Fruit fly (Drosophila melanogaster) whole organism, embryonic: ENCODE data around the gene mAcon1.

ENCODE experiments used
- BEAF-32 ChIP-seq: fragments of 200-800 bp; sonication (Bioruptor generic); optimal IDR thresholded peaks from 3 replicates; lab custom pipeline; 2017; ENCODE audit warnings: missing biosample characterization, missing genetic modification characterization, mild to moderate bottlenecking, moderate library complexity, missing genetic modification reagents
- CG10147 ChIP-seq: fragments of 200-800 bp; sonication (Bioruptor generic); optimal IDR thresholded peaks from 2 replicates; lab custom pipeline; 2019; ENCODE audit warnings: missing biosample characterization, mild to moderate bottlenecking, missing genetic modification characterization, moderate library complexity
- CG10209 ChIP-seq: fragments of 200-800 bp; sonication (Bioruptor generic); optimal IDR thresholded peaks from 3 replicates; lab custom pipeline; 2017; ENCODE audit warnings: missing biosample characterization, mild to moderate bottlenecking, missing genetic modification characterization, missing genetic modification reagents
- CG10267 ChIP-seq: fragments of 200-800 bp; sonication (Bioruptor generic); optimal IDR thresholded peaks from 2 replicates; lab custom pipeline; 2018; ENCODE audit warnings: missing biosample characterization, mild to moderate bottlenecking, missing genetic modification characterization, moderate library complexity
- CG10654 ChIP-seq: fragments of 200-800 bp; sonication (Bioruptor generic); optimal IDR thresholded peaks from 2 replicates; lab custom pipeline; 2016; ENCODE audit warnings: missing biosample characterization, missing genetic modification characterization
- CG11247 ChIP-seq: fragments of 200-800 bp; sonication (Bioruptor generic); IDR thresholded peaks from 2 replicates; pipeline ENCODE4 v1.3.6; 2022; ENCODE audit warnings: missing biosample characterization, missing genetic modification characterization
- CG11504 ChIP-seq: fragments of 200-800 bp; sonication (Bioruptor generic); optimal IDR thresholded peaks from 3 replicates; lab custom pipeline; 2019; ENCODE audit warnings: missing biosample characterization, mild to moderate bottlenecking, missing genetic modification characterization, moderate library complexity
- CG12155 ChIP-seq: fragments of 200-800 bp; sonication (Bioruptor generic); optimal IDR thresholded peaks from 3 replicates; lab custom pipeline; 2016; ENCODE audit warnings: missing biosample characterization, missing genetic modification characterization
- CG13424 ChIP-seq: fragments of 200-800 bp; sonication (Bioruptor generic); optimal IDR thresholded peaks from 2 replicates; lab custom pipeline; 2019; ENCODE audit warnings: missing biosample characterization, mild to moderate bottlenecking, missing genetic modification characterization, moderate library complexity
- CG14050 ChIP-seq: fragments of 200-800 bp; sonication (Bioruptor generic); IDR thresholded peaks from 3 replicates; pipeline ENCODE4 v1.3.6; 2022; ENCODE audit warnings: missing biosample characterization, missing genetic modification characterization
- CG15601 ChIP-seq: fragments of 200-800 bp; sonication (Bioruptor generic); optimal IDR thresholded peaks from 3 replicates; lab custom pipeline; 2019; ENCODE audit warnings: missing biosample characterization, mild to moderate bottlenecking, missing genetic modification characterization, moderate library complexity
- CG1647 ChIP-seq: fragments of 200-800 bp; sonication (Bioruptor generic); optimal IDR thresholded peaks from 3 replicates; lab custom pipeline; 2016; ENCODE audit warnings: missing biosample characterization, missing genetic modification characterization
- CG2199 ChIP-seq: fragments of 200-800 bp; sonication (Bioruptor generic); IDR thresholded peaks from 3 replicates; pipeline ENCODE4 v1.3.6; 2022; ENCODE audit warnings: missing biosample characterization, missing genetic modification characterization
- CG2889 ChIP-seq: fragments of 200-800 bp; sonication (Bioruptor generic); IDR thresholded peaks from 3 replicates; pipeline ENCODE4 v1.3.6; 2022; ENCODE audit warnings: missing biosample characterization, missing genetic modification characterization
- CG31441 ChIP-seq: fragments of 200-800 bp; sonication (Bioruptor generic); IDR thresholded peaks from 2 replicates; pipeline ENCODE4 v1.3.6; 2022; ENCODE audit warnings: missing biosample characterization, missing genetic modification characterization
- CG32532 ChIP-seq: fragments of 200-800 bp; sonication (Bioruptor generic); IDR thresholded peaks from 2 replicates; pipeline ENCODE4 v1.3.6; 2022; ENCODE audit warnings: missing biosample characterization, missing genetic modification characterization
- CG34224 ChIP-seq: fragments of 200-800 bp; sonication (Bioruptor generic); IDR thresholded peaks from 3 replicates; pipeline ENCODE4 v1.3.6; 2022; ENCODE audit warnings: missing biosample characterization, missing genetic modification characterization; ENCODE audit not compliant: partially characterized antibody
- CG8359 ChIP-seq: fragments of 200-800 bp; sonication (Bioruptor generic); optimal IDR thresholded peaks from 2 replicates; lab custom pipeline; 2017; ENCODE audit warnings: missing biosample characterization, mild to moderate bottlenecking, missing genetic modification characterization, borderline replicate concordance
- CG8924 ChIP-seq: fragments of 200-800 bp; optimal IDR thresholded peaks from 3 replicates; lab custom pipeline; 2019; ENCODE audit warnings: missing biosample characterization, mild to moderate bottlenecking, missing genetic modification characterization, moderate library complexity
- Chrac-16 ChIP-seq: fragments of 200-800 bp; sonication (Bioruptor generic); optimal IDR thresholded peaks from 3 replicates; lab custom pipeline; 2016; ENCODE audit warnings: missing biosample characterization, missing genetic modification characterization
- Dip2 ChIP-seq: fragments of 200-800 bp; sonication (Bioruptor generic); IDR thresholded peaks from 2 replicates; pipeline ENCODE4 v1.3.6; 2022; ENCODE audit warnings: missing biosample characterization, missing genetic modification characterization
- ERR ChIP-seq: fragments of 200-800 bp; sonication (Bioruptor generic); optimal IDR thresholded peaks from 2 replicates; lab custom pipeline; 2016; ENCODE audit warnings: missing biosample characterization, missing genetic modification characterization
- Elba2 ChIP-seq: fragments of 200-800 bp; sonication (Bioruptor generic); optimal IDR thresholded peaks from 3 replicates; lab custom pipeline; 2016; ENCODE audit warnings: missing biosample characterization, missing genetic modification characterization
- Gsc ChIP-seq: fragments of 200-800 bp; sonication (Bioruptor generic); IDR thresholded peaks from 2 replicates; pipeline ENCODE4 v1.3.6; 2022; ENCODE audit warnings: missing biosample characterization, missing genetic modification characterization
- H15 ChIP-seq: fragments of 200-800 bp; sonication (Bioruptor generic); IDR thresholded peaks from 3 replicates; pipeline ENCODE4 v1.3.6; 2022; ENCODE audit warnings: missing biosample characterization, missing genetic modification characterization
- HLH3B ChIP-seq: fragments of 200-800 bp; sonication (Bioruptor generic); IDR thresholded peaks from 2 replicates; pipeline ENCODE4 v1.3.6; 2022; ENCODE audit warnings: missing biosample characterization, missing genetic modification characterization
- Kr ChIP-seq: fragments of 200-800 bp; sonication (Bioruptor generic); optimal IDR thresholded peaks from 2 replicates; lab custom pipeline; 2017; ENCODE audit warnings: missing biosample characterization, mild to moderate bottlenecking, missing genetic modification characterization
- MESR4 ChIP-seq: fragments of 200-800 bp; sonication (Bioruptor generic); optimal IDR thresholded peaks from 2 replicates; lab custom pipeline; 2018; ENCODE audit warnings: missing biosample characterization, mild to moderate bottlenecking, missing genetic modification characterization, moderate library complexity
- Med ChIP-seq: fragments of 200-800 bp; sonication (Bioruptor generic); peaks from one replicate; lab custom pipeline; 2016; ENCODE audit warnings: missing biosample characterization, missing genetic modification characterization, mild to moderate bottlenecking, inconsistent platforms, moderate library complexity
- NC2α ChIP-seq: fragments of 200-800 bp; sonication (Bioruptor generic); optimal IDR thresholded peaks from 2 replicates; lab custom pipeline; 2016; ENCODE audit warnings: missing biosample characterization, missing genetic modification characterization
- NFAT ChIP-seq: fragments of 200-800 bp; sonication (Bioruptor generic); IDR thresholded peaks from 2 replicates; pipeline ENCODE4 v1.3.6; 2022; ENCODE audit warnings: missing biosample characterization, missing genetic modification characterization
- Oaz ChIP-seq: fragments of 200-800 bp; sonication (Bioruptor generic); IDR thresholded peaks from 2 replicates; pipeline ENCODE4 v1.3.6; 2022; ENCODE audit warnings: missing biosample characterization, missing genetic modification characterization
- Ravus ChIP-seq: fragments of 200-800 bp; sonication (Bioruptor generic); IDR thresholded peaks from 2 replicates; pipeline ENCODE4 v1.3.6; 2022; ENCODE audit warnings: missing biosample characterization, missing genetic modification characterization
- Scr ChIP-seq: fragments of 200-800 bp; sonication (Bioruptor generic); IDR thresholded peaks from 2 replicates; pipeline ENCODE4 v1.3.6; 2022; ENCODE audit warnings: missing biosample characterization, missing genetic modification characterization; ENCODE audit not compliant: partially characterized antibody
- Sin3A ChIP-seq: fragments of >200 bp; optimal IDR thresholded peaks from 2 replicates; lab custom pipeline; 2018
- abd-A ChIP-seq: fragments of 200-800 bp; sonication (Bioruptor generic); optimal IDR thresholded peaks from 3 replicates; lab custom pipeline; 2019; ENCODE audit warnings: missing biosample characterization, mild to moderate bottlenecking, missing genetic modification characterization, moderate library complexity
- al ChIP-seq: fragments of 200-800 bp; sonication (Bioruptor generic); IDR thresholded peaks from 2 replicates; pipeline ENCODE4 v1.3.6; 2022; ENCODE audit warnings: missing biosample characterization, missing genetic modification characterization
- ash1 ChIP-seq: fragments of 200-800 bp; sonication (Bioruptor generic); optimal IDR thresholded peaks from 2 replicates; lab custom pipeline; 2018; ENCODE audit warnings: missing biosample characterization, mild to moderate bottlenecking, missing genetic modification characterization
- az2 ChIP-seq: fragments of 200-800 bp; sonication (Bioruptor generic); optimal IDR thresholded peaks from 3 replicates; lab custom pipeline; 2016; ENCODE audit warnings: missing biosample characterization, missing genetic modification characterization
- chm ChIP-seq: fragments of 200-800 bp; sonication (Bioruptor generic); IDR thresholded peaks from 2 replicates; pipeline ENCODE4 v1.3.6; 2022; ENCODE audit warnings: missing biosample characterization, missing genetic modification characterization
- ci ChIP-seq: fragments of 200-800 bp; sonication (Bioruptor generic); IDR thresholded peaks from 3 replicates; pipeline ENCODE4 v1.3.6; 2022; ENCODE audit warnings: missing biosample characterization, missing genetic modification characterization
- da ChIP-seq: fragments of 200-800 bp; sonication (Bioruptor generic); optimal IDR thresholded peaks from 2 replicates; lab custom pipeline; 2016; ENCODE audit warnings: missing biosample characterization, missing genetic modification characterization
- dmrt99B ChIP-seq: fragments of 200-800 bp; sonication (Bioruptor generic); optimal IDR thresholded peaks from 2 replicates; lab custom pipeline; 2018; ENCODE audit warnings: missing biosample characterization, mild to moderate bottlenecking, missing genetic modification characterization, moderate library complexity
- en ChIP-seq: fragments of 200-800 bp; sonication (Bioruptor generic); optimal IDR thresholded peaks from 2 replicates; lab custom pipeline; 2016; ENCODE audit warnings: missing biosample characterization, missing genetic modification characterization
- fu2 ChIP-seq: fragments of 200-800 bp; sonication (Bioruptor generic); optimal IDR thresholded peaks from 2 replicates; lab custom pipeline; 2016; ENCODE audit warnings: missing biosample characterization, missing genetic modification characterization
- lilli ChIP-seq: fragments of 200-800 bp; sonication (Bioruptor generic); optimal IDR thresholded peaks from 3 replicates; lab custom pipeline; 2016; ENCODE audit warnings: missing biosample characterization, missing genetic modification characterization
- nerfin-1 ChIP-seq: fragments of 200-800 bp; sonication (Bioruptor generic); optimal IDR thresholded peaks from 3 replicates; lab custom pipeline; 2019; ENCODE audit warnings: missing biosample characterization, mild to moderate bottlenecking, missing genetic modification characterization, moderate library complexity
- nerfin-2 ChIP-seq: fragments of 200-800 bp; sonication (Bioruptor generic); IDR thresholded peaks from 2 replicates; pipeline ENCODE4 v1.3.6; 2022; ENCODE audit warnings: missing biosample characterization, missing genetic modification characterization; ENCODE audit not compliant: partially characterized antibody
- run ChIP-seq: fragments of 200-800 bp; sonication (Bioruptor generic); optimal IDR thresholded peaks from 3 replicates; lab custom pipeline; 2018; ENCODE audit warnings: missing biosample characterization, mild to moderate bottlenecking, missing genetic modification characterization
- scrt ChIP-seq: fragments of 200-800 bp; sonication (Bioruptor generic); optimal IDR thresholded peaks from 2 replicates; lab custom pipeline; 2018; ENCODE audit warnings: missing biosample characterization, mild to moderate bottlenecking, missing genetic modification characterization, moderate library complexity
- sens-2 ChIP-seq: fragments of 200-800 bp; sonication (Bioruptor generic); IDR thresholded peaks from 2 replicates; pipeline ENCODE4 v1.3.6; 2022; ENCODE audit warnings: missing biosample characterization, missing genetic modification characterization
- slp2 ChIP-seq: fragments of 200-800 bp; sonication (Bioruptor generic); optimal IDR thresholded peaks from 2 replicates; lab custom pipeline; 2016; ENCODE audit warnings: missing biosample characterization, missing genetic modification characterization

Gene mAcon1

dm6 chr2L:21221114-21221578, 52.8 kb downstream of the mAcon1 start, which contains the start of gene CG8677 (continued):
- TF ChIP-seq HLH3B: 0 out of 2 replicates have a peak, but pooled peaks have one; percentile 8
- no peak for TF ChIP-seq CG8924 (tag; lab: Kevin White, UChicago)
- TF ChIP-seq da: no peak
- no peak for TF ChIP-seq NC2α
- TF ChIP-seq Kr (GFP tag; lab: Kevin White, UChicago): no peak
- TF ChIP-seq CG34224 (GFP tag; lab: Robert Waterston, UW): no peak
- TF ChIP-seq Med (GFP tag; lab: Kevin White, UChicago): peak; percentile 64
- no peak for TF ChIP-seq CG8359
- TF ChIP-seq nerfin-2 (GFP tag; lab: Robert Waterston, UW): no peak
- no peak for TF ChIP-seq ERR
- TF ChIP-seq CG14050 (GFP tag; lab: Robert Waterston, UW): no peak
- no peak for TF ChIP-seq CG10209
- no peak for TF ChIP-seq H15
- TF ChIP-seq Chrac-16: no peak
- no peak for TF ChIP-seq Ravus
- TF ChIP-seq CG12155 (GFP tag; lab: Kevin White, UChicago): no peak
- peak; percentile 44; the same call in 1 of the 2 replicates for TF ChIP-seq CG32532 (GFP tag; lab: Robert Waterston, UW)
- peak; percentile 93 for TF ChIP-seq MESR4 (GFP tag; lab: Kevin White, UChicago)
- TF ChIP-seq dmrt99B (tag; lab: Kevin White, UChicago): no peak
- TF ChIP-seq al (GFP tag; lab: Robert Waterston, UW): no peak
- no peak for TF ChIP-seq CG11504
- no peak for TF ChIP-seq CG10147 (GFP tag; lab: Kevin White, UChicago)
- no peak for TF ChIP-seq ash1 (GFP tag; lab: Kevin White, UChicago)
- no peak for TF ChIP-seq sens-2
- TF ChIP-seq abd-A (tag; lab: Kevin White, UChicago): no peak
- no peak for TF ChIP-seq CG15601
- no peak for TF ChIP-seq run (tag; lab: Kevin White, UChicago)
- no peak for TF ChIP-seq CG11247 (GFP tag; lab: Robert Waterston, UW)
- no peak for TF ChIP-seq CG1647 (GFP tag; lab: Kevin White, UChicago)
- TF ChIP-seq BEAF-32 (GFP tag; lab: Kevin White, UChicago): peak; percentile 48
- no peak; the same call in 1 of the 2 replicates for TF ChIP-seq Scr
- peak; percentile 12 for TF ChIP-seq CG13424 (tag; lab: Kevin White, UChicago)
- no peak for TF ChIP-seq en
- no peak for TF ChIP-seq Oaz (GFP tag; lab: Robert Waterston, UW)
- TF ChIP-seq ci (GFP tag; lab: Robert Waterston, UW): no peak
- peak; percentile 67; the same call in 1 of the 3 replicates for TF ChIP-seq CG2199
- peak; percentile 54 for TF ChIP-seq Sin3A
- peak; percentile 29 for TF ChIP-seq Elba2 (GFP tag; lab: Kevin White, UChicago)
- TF ChIP-seq Gsc (GFP tag; lab: Robert Waterston, UW): no peak
- TF ChIP-seq NFAT (GFP tag; lab: Robert Waterston, UW): no peak
- no peak for TF ChIP-seq CG10267 (tag; lab: Kevin White, UChicago)
- no peak for TF ChIP-seq az2 (GFP tag; lab: Kevin White, UChicago)
- TF ChIP-seq scrt: no peak
- no peak for TF ChIP-seq slp2 (GFP tag; lab: Kevin White, UChicago)
- TF ChIP-seq nerfin-1 (tag; lab: Kevin White, UChicago): no peak
- TF ChIP-seq chm (GFP tag; lab: Robert Waterston, UW): 0 out of 2 replicates have a peak, but pooled peaks have one; percentile 39
- no peak for TF ChIP-seq CG31441 (GFP tag; lab: Robert Waterston, UW)
- TF ChIP-seq lilli (GFP tag; lab: Kevin White, UChicago): no peak
- TF ChIP-seq Dip2: no peak
- no peak for TF ChIP-seq fu2
- no peak for TF ChIP-seq CG2889 (GFP tag; lab: Robert Waterston, UW)
- TF ChIP-seq CG10654 (GFP tag; lab: Kevin White, UChicago): no peak
